Worm (Caenorhabditis elegans) whole organism, midembryonic: ENCODE data around the gene iars-1.

Experiments used
- T22C8.4 ChIP-seq: fragments of 200-800 bp; sonication (Bioruptor generic); IDR thresholded peaks from 2 replicates; pipeline ENCODE4 v1.3.6; 2022; ENCODE audit warnings: missing genetic modification characterization, missing compliant biosample characterization
- cog-1 ChIP-seq: sonication (generic microtip); optimal IDR thresholded peaks from 2 replicates; lab custom pipeline; 2016; ENCODE audit warnings: missing genetic modification characterization, missing compliant biosample characterization
- flt-1 ChIP-seq: fragments of 200-800 bp; sonication (Bioruptor generic); IDR thresholded peaks from 2 replicates; pipeline ENCODE4 v1.3.6; 2022; ENCODE audit warnings: missing genetic modification characterization, missing compliant biosample characterization
- klf-2 ChIP-seq: fragments of 200-800 bp; sonication (Bioruptor generic); conservative IDR thresholded peaks from 2 replicates; pipeline ENCODE4 v1.3.6; 2022; ENCODE audit warnings: missing genetic modification reagents, missing genetic modification characterization, missing compliant biosample characterization
- med-1 ChIP-seq: sonication (generic microtip); optimal IDR thresholded peaks from 2 replicates; lab custom pipeline; 2017; ENCODE audit warnings: missing genetic modification characterization, mild to moderate bottlenecking, missing compliant biosample characterization, antibody characterized with exemption, missing genetic modification reagents; ENCODE audit not compliant: insufficient read depth
- ref-1 ChIP-seq: fragments of 200-800 bp; sonication (Bioruptor generic); conservative IDR thresholded peaks from 2 replicates; pipeline ENCODE4 v1.3.6; 2022; ENCODE audit warnings: missing genetic modification reagents, missing genetic modification characterization, missing compliant biosample characterization
- ztf-23 ChIP-seq: fragments of 200-800 bp; sonication (Bioruptor generic); IDR thresholded peaks from 2 replicates; pipeline ENCODE4 v1.3.6; 2022; ENCODE audit warnings: missing genetic modification reagents, missing genetic modification characterization, missing compliant biosample characterization
- ztf-29 ChIP-seq: fragments of 200-800 bp; sonication (Bioruptor generic); IDR thresholded peaks from 2 replicates; pipeline ENCODE4 v1.3.6; 2022; ENCODE audit warnings: missing genetic modification reagents, missing genetic modification characterization, missing compliant biosample characterization

DNA sequence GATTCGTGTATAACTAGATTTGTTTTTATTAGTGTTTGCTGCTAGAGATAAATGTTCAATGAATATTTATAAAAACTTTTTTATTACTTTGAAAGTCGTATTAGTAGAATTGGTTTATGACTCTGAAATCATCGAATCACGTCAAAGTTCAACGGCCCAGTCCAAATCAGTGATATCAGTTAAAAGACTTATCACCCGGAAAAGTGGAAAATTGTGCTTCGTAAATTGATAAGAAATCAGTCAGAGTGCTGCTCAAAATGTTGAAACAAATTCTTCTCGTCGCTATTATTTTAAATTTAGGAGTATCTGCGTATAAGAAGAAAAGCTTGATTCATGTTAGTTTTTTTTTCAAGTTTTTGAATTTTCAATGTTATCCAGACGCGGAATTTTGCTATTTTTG is 19.9 kb downstream of the iars-1 start, which contains the start of gene R10H10.3:
- TF ChIP-seq ref-1 (GFP tag; lab: Robert Waterston, UW) (no peak), T22C8.4 (GFP tag; lab: Robert Waterston, UW) (no peak), klf-2 (GFP tag; lab: Robert Waterston, UW) (no peak), ztf-29 (GFP tag; lab: Robert Waterston, UW) (no peak), flt-1 (no peak), ztf-23 (GFP tag; lab: Robert Waterston, UW) (no peak), med-1 (GFP tag; lab: Kevin White, UChicago) (no peak), cog-1 (tag; lab: Kevin White, UChicago) (no peak)
